Worm (Caenorhabditis elegans): ENCODE results near the gene sams-1.
A peak's percentile ranks its signal among the peaks of the same experiment; 100 is the strongest.

The sams-1 gene

DNA sequence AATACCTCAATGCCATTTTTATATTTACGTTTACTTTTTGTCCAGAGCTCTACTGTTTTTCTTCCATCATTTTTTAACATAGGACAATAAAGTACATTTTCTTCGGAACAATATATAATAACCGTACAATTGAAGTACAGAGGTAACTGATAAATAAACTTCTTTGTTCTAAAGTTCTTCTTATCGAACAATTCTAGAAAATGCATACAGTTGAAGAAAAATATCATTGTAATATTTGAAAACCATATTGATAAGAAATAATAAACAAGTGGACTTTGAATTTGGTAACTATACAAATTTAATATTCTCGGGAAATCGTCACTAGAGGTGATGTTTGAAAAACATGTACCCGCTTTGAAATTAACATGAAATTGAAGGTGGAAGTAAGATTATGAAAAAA lies 30.8 kb downstream of the sams-1 start:
- TF ChIP-seq lin-38 (GFP tag; IDR thresholded peaks at IDR 0.05) (no peak), dve-1 (tag; optimal IDR thresholded peaks at IDR 0.05; ENCODE audit: insufficient read depth) (peak; percentile 56), set-16 (GFP tag; IDR thresholded peaks at IDR 0.05) (no peak), daf-16 (GFP tag; optimal IDR thresholded peaks at IDR 0.05) (no peak), daf-16 (tag; optimal IDR thresholded peaks at IDR 0.05) (peak; percentile 69), hlh-11 (tag; optimal IDR thresholded peaks at IDR 0.05) (peak; percentile 17)

- TF ChIP-seq dve-1 (tag; optimal IDR thresholded peaks at IDR 0.05; ENCODE audit: insufficient read depth) (peak; percentile 55), daf-16 (GFP tag; optimal IDR thresholded peaks at IDR 0.05) (no peak), daf-16 (tag; optimal IDR thresholded peaks at IDR 0.05) (peak; percentile 41), snpc-1.2 (GFP tag; IDR thresholded peaks at IDR 0.05) (no peak), nhr-76 (tag; optimal IDR thresholded peaks at IDR 0.05) (no peak), Y105C5A.15 (GFP tag; IDR thresholded peaks at IDR 0.05) (no peak), D1046.2 (GFP tag; IDR thresholded peaks at IDR 0.05) (no peak), fkh-10 (GFP tag; optimal IDR thresholded peaks at IDR 0.05) (no peak), unc-130 (GFP tag; optimal IDR thresholded peaks at IDR 0.05) (no peak), ceh-28 (tag; optimal IDR thresholded peaks at IDR 0.05) (no peak), mes-2 (tag; optimal IDR thresholded peaks at IDR 0.05; ENCODE audit: poor library complexity, severe bottlenecking) (peak; percentile 3), skn-1 (tag; optimal IDR thresholded peaks at IDR 0.05) (no peak), dmd-9 (GFP tag; IDR thresholded peaks at IDR 0.05) (no peak), F10B5.3 (tag; optimal IDR thresholded peaks at IDR 0.05) (no peak), pqm-1 (tag; optimal IDR thresholded peaks at IDR 0.05) (peak; percentile 40), ZK546.5 (tag; optimal IDR thresholded peaks at IDR 0.05) (no peak), aha-1 (tag) (peak; percentile 8), madf-9 (GFP tag; conservative IDR thresholded peaks at IDR 0.05) (no peak), nhr-48 (tag; optimal IDR thresholded peaks at IDR 0.05) (peak; percentile 30), hlh-11 (tag; optimal IDR thresholded peaks at IDR 0.05) (peak; percentile 0), php-3 (GFP tag; IDR thresholded peaks at IDR 0.05) (no peak), egl-43 (GFP tag; IDR thresholded peaks at IDR 0.05) (no peak), jun-1 (tag; optimal IDR thresholded peaks at IDR 0.05) (no peak), dmd-6 (GFP tag; IDR thresholded peaks at IDR 0.05) (peak; percentile 55), F44E2.7 (GFP tag; IDR thresholded peaks at IDR 0.05) (no peak), T26A8.4 (GFP tag; IDR thresholded peaks at IDR 0.05) (no peak)
These were observed 33.8 kb downstream of the sams-1 start for ce11 chrX:11999573-11999972.

- TF ChIP-seq ztf-11 (tag; optimal IDR thresholded peaks at IDR 0.05) = no peak
- TF ChIP-seq pha-4 (GFP tag; IDR thresholded peaks at IDR 0.05) = no peak
- TF ChIP-seq pha-4 (tag; optimal IDR thresholded peaks at IDR 0.05) = no peak
- no peak for TF ChIP-seq snpc-1.2 (GFP tag; IDR thresholded peaks at IDR 0.05)
- TF ChIP-seq fkh-10 (GFP tag; optimal IDR thresholded peaks at IDR 0.05) = no peak
- no peak for TF ChIP-seq unc-62 (GFP tag; optimal IDR thresholded peaks at IDR 0.05 in 1 of 2)
- no peak for TF ChIP-seq unc-62 (tag; optimal IDR thresholded peaks at IDR 0.05)
- TF ChIP-seq ceh-82 (tag; optimal IDR thresholded peaks at IDR 0.05) = no peak
- no peak for TF ChIP-seq lim-7 (GFP tag; IDR thresholded peaks at IDR 0.05)
- TF ChIP-seq hlh-30 (tag; optimal IDR thresholded peaks at IDR 0.05; ENCODE audit: insufficient read depth) = no peak
- TF ChIP-seq daf-8 (GFP tag; IDR thresholded peaks at IDR 0.05) = no peak
- TF ChIP-seq saeg-2 (GFP tag; IDR thresholded peaks at IDR 0.05) = no peak
- TF ChIP-seq sdz-12 (GFP tag; optimal IDR thresholded peaks at IDR 0.05) = no peak
- TF ChIP-seq pqm-1 (tag; optimal IDR thresholded peaks at IDR 0.05) = peak; percentile 67
- no peak for TF ChIP-seq mdl-1 (tag; optimal IDR thresholded peaks at IDR 0.05)
- no peak for TF ChIP-seq ztf-7 (tag; optimal IDR thresholded peaks at IDR 0.05)
- no peak for TF ChIP-seq F49E8.2 (tag; optimal IDR thresholded peaks at IDR 0.05; ENCODE audit: borderline replicate concordance)
- TF ChIP-seq D1046.2 (GFP tag; IDR thresholded peaks at IDR 0.05) = no peak
- TF ChIP-seq nhr-28 (tag; optimal IDR thresholded peaks at IDR 0.05) = peak; percentile 64
- no peak for TF ChIP-seq daf-16 (GFP tag; optimal IDR thresholded peaks at IDR 0.05)
- peak; percentile 38 for TF ChIP-seq daf-16 (tag; optimal IDR thresholded peaks at IDR 0.05)
- peak in 1 of 2 experiments; percentile 22 for TF ChIP-seq hif-1 (tag; optimal IDR thresholded peaks at IDR 0.05)
- peak; percentile 57 for TF ChIP-seq hlh-11 (tag; optimal IDR thresholded peaks at IDR 0.05)
- TF ChIP-seq nhr-48 (tag; optimal IDR thresholded peaks at IDR 0.05) = peak; percentile 2
- TF ChIP-seq nhr-10 (tag; optimal IDR thresholded peaks at IDR 0.05) = no peak
- TF ChIP-seq lin-1 (GFP tag; IDR thresholded peaks at IDR 0.05) = 0 out of 2 replicates have a peak, but pooled peaks have one; percentile 20
- no peak for TF ChIP-seq unc-39 (tag; optimal IDR thresholded peaks at IDR 0.05)
- TF ChIP-seq F26F4.8 (GFP tag; conservative IDR thresholded peaks at IDR 0.05) = no peak
- TF ChIP-seq skn-1 (tag; optimal IDR thresholded peaks at IDR 0.05) = no peak
- TF ChIP-seq dmd-8 (GFP tag; IDR thresholded peaks at IDR 0.05) = no peak
These were observed 35.8 kb downstream of the sams-1 start for ce11 chrX:12001600-12001999.

All from whole organism, L4 larva.